Fruit fly (Drosophila melanogaster) whole organism, embryonic: ENCODE measurements around the gene e.

ENCODE experiments used
- Atf6 ChIP-seq: fragments of 200-800 bp; sonication (Bioruptor generic); IDR thresholded peaks from 2 replicates; pipeline ENCODE4 v1.3.6; 2022; ENCODE audit warnings: missing biosample characterization, missing genetic modification characterization
- Awh ChIP-seq: fragments of 200-800 bp; sonication (Bioruptor generic); IDR thresholded peaks from 2 replicates; pipeline ENCODE4, ENCODE4 v1.3.6; 2022; ENCODE audit warnings: missing biosample characterization, missing genetic modification characterization
- Blimp-1 ChIP-seq: fragments of 200-800 bp; sonication (Bioruptor generic); optimal IDR thresholded peaks from 3 replicates; lab custom pipeline; 2018; ENCODE audit warnings: missing biosample characterization, missing genetic modification characterization, mild to moderate bottlenecking, moderate library complexity, missing genetic modification reagents
- CG10267 ChIP-seq: fragments of 200-800 bp; sonication (Bioruptor generic); optimal IDR thresholded peaks from 2 replicates; lab custom pipeline; 2018; ENCODE audit warnings: missing biosample characterization, mild to moderate bottlenecking, missing genetic modification characterization, moderate library complexity
- CG12236 ChIP-seq: fragments of 200-800 bp; sonication (Bioruptor generic); optimal IDR thresholded peaks from 2 replicates; lab custom pipeline; 2016; ENCODE audit warnings: missing biosample characterization, missing genetic modification characterization
- CG13624 ChIP-seq: fragments of 200-800 bp; sonication (Bioruptor generic); optimal IDR thresholded peaks from 2 replicates; lab custom pipeline; 2016; ENCODE audit warnings: missing biosample characterization, missing genetic modification characterization
- CG17361 ChIP-seq: fragments of 200-800 bp; sonication (Bioruptor generic); IDR thresholded peaks from 3 replicates; pipeline ENCODE4 v1.3.6; 2022; ENCODE audit warnings: missing biosample characterization, missing genetic modification characterization
- CG17829 ChIP-seq: fragments of 200-800 bp; optimal IDR thresholded peaks from 2 replicates; lab custom pipeline; 2019; ENCODE audit warnings: missing biosample characterization, mild to moderate bottlenecking, missing genetic modification characterization, moderate library complexity
- CG1792 ChIP-seq: fragments of 200-800 bp; sonication (Bioruptor generic); optimal IDR thresholded peaks from 2 replicates; lab custom pipeline; 2016; ENCODE audit warnings: missing biosample characterization, missing genetic modification characterization
- CG2116 ChIP-seq: fragments of 200-800 bp; sonication (Bioruptor generic); optimal IDR thresholded peaks from 3 replicates; lab custom pipeline; 2018; ENCODE audit warnings: missing biosample characterization, mild to moderate bottlenecking, missing genetic modification characterization
- CG2129 ChIP-seq: fragments of 200-800 bp; sonication (Bioruptor generic); IDR thresholded peaks from 2 replicates; pipeline ENCODE4 v1.3.6; 2022; ENCODE audit warnings: missing biosample characterization, missing genetic modification characterization; ENCODE audit not compliant: partially characterized antibody
- CG2889 ChIP-seq: fragments of 200-800 bp; sonication (Bioruptor generic); IDR thresholded peaks from 3 replicates; pipeline ENCODE4 v1.3.6; 2022; ENCODE audit warnings: missing biosample characterization, missing genetic modification characterization
- CG30020 ChIP-seq: fragments of 200-800 bp; optimal IDR thresholded peaks from 2 replicates; lab custom pipeline; 2019; ENCODE audit warnings: missing biosample characterization, mild to moderate bottlenecking, missing genetic modification characterization, moderate library complexity
- CG34376 ChIP-seq: fragments of 200-800 bp; sonication (Bioruptor generic); optimal IDR thresholded peaks from 2 replicates; lab custom pipeline; 2018; ENCODE audit warnings: missing biosample characterization, mild to moderate bottlenecking, missing genetic modification characterization
- CG42726 ChIP-seq: fragments of 200-800 bp; sonication (Bioruptor generic); IDR thresholded peaks from 2 replicates; pipeline ENCODE4 v1.3.6; 2022; ENCODE audit warnings: missing biosample characterization, missing genetic modification characterization; ENCODE audit not compliant: partially characterized antibody
- CG4820 ChIP-seq: fragments of 200-800 bp; sonication (Bioruptor generic); optimal IDR thresholded peaks from 3 replicates; lab custom pipeline; 2016; ENCODE audit warnings: missing biosample characterization, missing genetic modification characterization
- CG4854 ChIP-seq: fragments of 200-800 bp; sonication (Bioruptor generic); optimal IDR thresholded peaks from 2 replicates; lab custom pipeline; 2016; ENCODE audit warnings: missing biosample characterization, missing genetic modification characterization, inconsistent platforms
- CG7271 ChIP-seq: fragments of 200-800 bp; sonication (Bioruptor generic); optimal IDR thresholded peaks from 2 replicates; lab custom pipeline; 2018; ENCODE audit warnings: missing biosample characterization, mild to moderate bottlenecking, missing genetic modification characterization, moderate library complexity
- CG7745 ChIP-seq: fragments of 200-800 bp; sonication (Bioruptor generic); optimal IDR thresholded peaks from 2 replicates; lab custom pipeline; 2018; ENCODE audit warnings: missing biosample characterization, mild to moderate bottlenecking, missing genetic modification characterization, moderate library complexity
- CG8089 ChIP-seq: fragments of 200-800 bp; sonication (Bioruptor generic); optimal IDR thresholded peaks from 3 replicates; lab custom pipeline; 2016; ENCODE audit warnings: missing biosample characterization, missing genetic modification characterization
- CG9215 ChIP-seq: fragments of 200-800 bp; sonication (Bioruptor generic); IDR thresholded peaks from 2 replicates; pipeline ENCODE4 v1.3.6; 2022; ENCODE audit warnings: missing biosample characterization, missing genetic modification characterization
- Dek ChIP-seq: fragments of 200-800 bp; sonication (Bioruptor generic); optimal IDR thresholded peaks from 3 replicates; lab custom pipeline; 2019; ENCODE audit warnings: missing biosample characterization, mild to moderate bottlenecking, missing genetic modification characterization, moderate library complexity
- Doc2 ChIP-seq: fragments of 200-800 bp; sonication (Bioruptor generic); IDR thresholded peaks from 2 replicates; pipeline ENCODE4 v1.3.6; 2022; ENCODE audit warnings: missing biosample characterization, missing genetic modification characterization
- Dp ChIP-seq: fragments of 200-800 bp; sonication (Bioruptor generic); optimal IDR thresholded peaks from 2 replicates; lab custom pipeline; 2018; ENCODE audit warnings: missing biosample characterization, mild to moderate bottlenecking, missing genetic modification characterization, moderate library complexity
- E2f2 ChIP-seq: fragments of 200-800 bp; sonication (Bioruptor generic); IDR thresholded peaks from 2 replicates; pipeline ENCODE4 v1.3.6; 2022; ENCODE audit warnings: missing biosample characterization, missing genetic modification characterization
- Hr3 ChIP-seq: fragments of 200-800 bp; sonication (Bioruptor generic); optimal IDR thresholded peaks from 3 replicates; lab custom pipeline; 2016; ENCODE audit warnings: missing biosample characterization, missing genetic modification characterization
- Nf-YB ChIP-seq: fragments of 200-800 bp; sonication (Bioruptor generic); optimal IDR thresholded peaks from 3 replicates; lab custom pipeline; 2019; ENCODE audit warnings: missing biosample characterization, mild to moderate bottlenecking, missing genetic modification characterization, moderate library complexity
- Ravus ChIP-seq: fragments of 200-800 bp; sonication (Bioruptor generic); IDR thresholded peaks from 2 replicates; pipeline ENCODE4 v1.3.6; 2022; ENCODE audit warnings: missing biosample characterization, missing genetic modification characterization
- Sry-β ChIP-seq: fragments of 200-800 bp; sonication (Bioruptor generic); optimal IDR thresholded peaks from 2 replicates; lab custom pipeline; 2018; ENCODE audit warnings: missing biosample characterization, mild to moderate bottlenecking, missing genetic modification characterization, moderate library complexity
- YL-1 ChIP-seq: fragments of 200-800 bp; sonication (Bioruptor generic); optimal IDR thresholded peaks from 3 replicates; lab custom pipeline; 2017; ENCODE audit warnings: missing biosample characterization, mild to moderate bottlenecking, missing genetic modification characterization
- ap ChIP-seq: fragments of 200-800 bp; sonication (Bioruptor generic); IDR thresholded peaks from 2 replicates; pipeline ENCODE4 v1.3.6; 2022; ENCODE audit warnings: missing biosample characterization, missing genetic modification characterization
- ci ChIP-seq: fragments of 200-800 bp; sonication (Bioruptor generic); IDR thresholded peaks from 3 replicates; pipeline ENCODE4 v1.3.6; 2022; ENCODE audit warnings: missing biosample characterization, missing genetic modification characterization
- da ChIP-seq: fragments of 200-800 bp; sonication (Bioruptor generic); optimal IDR thresholded peaks from 2 replicates; lab custom pipeline; 2016; ENCODE audit warnings: missing biosample characterization, missing genetic modification characterization
- dati ChIP-seq: fragments of 200-800 bp; sonication (Bioruptor generic); IDR thresholded peaks from 2 replicates; pipeline ENCODE4 v1.3.6; 2022; ENCODE audit warnings: missing biosample characterization, missing genetic modification characterization
- en ChIP-seq: fragments of 200-800 bp; sonication (Bioruptor generic); optimal IDR thresholded peaks from 2 replicates; lab custom pipeline; 2016; ENCODE audit warnings: missing biosample characterization, missing genetic modification characterization
- fd96Cb ChIP-seq: fragments of 200-800 bp; sonication (Bioruptor generic); optimal IDR thresholded peaks from 2 replicates; lab custom pipeline; 2018; ENCODE audit warnings: missing biosample characterization, mild to moderate bottlenecking, missing genetic modification characterization, moderate library complexity
- gcm2 ChIP-seq: fragments of 200-800 bp; sonication (Bioruptor generic); optimal IDR thresholded peaks from 2 replicates; lab custom pipeline; 2016; ENCODE audit warnings: missing biosample characterization, missing genetic modification characterization
- gro ChIP-seq: fragments of 200-800 bp; sonication (Bioruptor generic); optimal IDR thresholded peaks from 2 replicates; lab custom pipeline; 2016; ENCODE audit warnings: missing biosample characterization, missing genetic modification characterization
- klu ChIP-seq: fragments of 200-800 bp; sonication (Bioruptor generic); IDR thresholded peaks from 2 replicates; pipeline ENCODE4 v1.3.6; 2022; ENCODE audit warnings: missing biosample characterization, missing genetic modification characterization
- lilli ChIP-seq: fragments of 200-800 bp; sonication (Bioruptor generic); optimal IDR thresholded peaks from 3 replicates; lab custom pipeline; 2016; ENCODE audit warnings: missing biosample characterization, missing genetic modification characterization
- lov ChIP-seq, 2 experiments: fragments of 200-800 bp in 1 of 2; fragments of >200 bp in 1 of 2; sonication (Bioruptor generic) in 1 of 2; IDR thresholded peaks in 1 of 2; optimal IDR thresholded peaks in 1 of 2; 2 replicates in 1 of 2; 3 replicates in 1 of 2; pipeline versions ENCODE4 v1.3.6 to Lab custom; 2017 to 2022; ENCODE audit warnings: missing biosample characterization in 1 of 2, missing genetic modification characterization in 1 of 2
- nerfin-1 ChIP-seq: fragments of 200-800 bp; sonication (Bioruptor generic); optimal IDR thresholded peaks from 3 replicates; lab custom pipeline; 2019; ENCODE audit warnings: missing biosample characterization, mild to moderate bottlenecking, missing genetic modification characterization, moderate library complexity
- onecut ChIP-seq: fragments of 200-800 bp; sonication (Bioruptor generic); IDR thresholded peaks from 2 replicates; pipeline ENCODE4 v1.3.6; 2022; ENCODE audit warnings: missing biosample characterization, missing genetic modification characterization
- rib ChIP-seq: fragments of 200-800 bp; sonication (Bioruptor generic); IDR thresholded peaks from 2 replicates; pipeline ENCODE4 v1.3.6; 2022; ENCODE audit warnings: missing biosample characterization, missing genetic modification characterization
- scrt ChIP-seq: fragments of 200-800 bp; sonication (Bioruptor generic); optimal IDR thresholded peaks from 2 replicates; lab custom pipeline; 2018; ENCODE audit warnings: missing biosample characterization, mild to moderate bottlenecking, missing genetic modification characterization, moderate library complexity
- sd ChIP-seq: fragments of 200-800 bp; sonication (Bioruptor generic); optimal IDR thresholded peaks from 3 replicates; lab custom pipeline; 2018; ENCODE audit warnings: missing biosample characterization, mild to moderate bottlenecking, missing genetic modification characterization, moderate library complexity
- sob ChIP-seq: fragments of 200-800 bp; sonication (Bioruptor generic); IDR thresholded peaks from 2 replicates; pipeline ENCODE4 v1.3.6; 2022; ENCODE audit warnings: missing biosample characterization, missing genetic modification characterization
- trh ChIP-seq: fragments of 200-800 bp; sonication (Bioruptor generic); optimal IDR thresholded peaks from 2 replicates; lab custom pipeline; 2016; ENCODE audit warnings: missing biosample characterization, missing genetic modification characterization
- z ChIP-seq: fragments of 200-800 bp; sonication (Bioruptor generic); IDR thresholded peaks from 3 replicates; pipeline ENCODE4 v1.3.6; 2022; ENCODE audit warnings: missing biosample characterization, missing genetic modification characterization
- zen2 ChIP-seq: fragments of 200-800 bp; sonication (Bioruptor generic); IDR thresholded peaks from 3 replicates; pipeline ENCODE4 v1.3.6; 2022; ENCODE audit warnings: missing biosample characterization, missing genetic modification characterization; ENCODE audit not compliant: partially characterized antibody

e gene

dm6 chr3R:21223453-21224057 lies 13.4 kb downstream of the e start, which contains the start of the genes CG3337 and Nelf-A (continued):
- TF ChIP-seq CG1792: peak; percentile 71
- peak; percentile 94 for TF ChIP-seq CG42726 (GFP tag; lab: Robert Waterston, UW)
- TF ChIP-seq CG4854 (GFP tag; lab: Kevin White, UChicago): peak; percentile 48
- no peak for TF ChIP-seq lov (optimal IDR thresholded peaks at IDR 0.05; lab: Kevin White, UChicago)
- 0 out of 3 replicates have a peak, but pooled peaks have one; percentile 52 for TF ChIP-seq lov (GFP tag; IDR thresholded peaks at IDR 0.05; lab: Robert Waterston, UW)
- peak; percentile 27 for TF ChIP-seq en (GFP tag; lab: Kevin White, UChicago)
- 0 out of 2 replicates have a peak, but pooled peaks have one; percentile 26 for TF ChIP-seq Atf6 (GFP tag; lab: Robert Waterston, UW)
- no peak for TF ChIP-seq ap (GFP tag; lab: Robert Waterston, UW)
- TF ChIP-seq CG9215 (GFP tag; lab: Robert Waterston, UW): peak; percentile 54; the same call in 1 of the 2 replicates
- TF ChIP-seq z (GFP tag; lab: Robert Waterston, UW): no peak
- TF ChIP-seq CG17361 (GFP tag; lab: Robert Waterston, UW): no peak; the same call in 2 of the 3 replicates
- no peak for TF ChIP-seq CG7745 (tag; lab: Kevin White, UChicago)
- peak; percentile 97 for TF ChIP-seq CG10267
- TF ChIP-seq CG13624: peak; percentile 87
- peak; percentile 59 for TF ChIP-seq CG4820 (GFP tag; lab: Kevin White, UChicago)
- peak; percentile 8 for TF ChIP-seq CG12236 (GFP tag; lab: Kevin White, UChicago)
- TF ChIP-seq lilli (GFP tag; lab: Kevin White, UChicago): peak; percentile 86
- no peak for TF ChIP-seq CG30020 (tag; lab: Kevin White, UChicago)
- no peak for TF ChIP-seq sd (tag; lab: Kevin White, UChicago)
- no peak for TF ChIP-seq Dek (tag; lab: Kevin White, UChicago)
- no peak for TF ChIP-seq Ravus (GFP tag; lab: Robert Waterston, UW)
- peak; percentile 82 for TF ChIP-seq rib (GFP tag; lab: Robert Waterston, UW)
- TF ChIP-seq Awh: no peak
- TF ChIP-seq fd96Cb: peak; percentile 9
- peak; percentile 75 for TF ChIP-seq CG8089 (GFP tag; lab: Kevin White, UChicago)
- no peak for TF ChIP-seq dati (GFP tag; lab: Robert Waterston, UW)
- TF ChIP-seq Nf-YB (GFP tag; lab: Kevin White, UChicago): no peak
- peak; percentile 68 for TF ChIP-seq E2f2
- no peak for TF ChIP-seq trh (GFP tag; lab: Kevin White, UChicago)
- peak; percentile 74 for TF ChIP-seq zen2 (GFP tag; lab: Robert Waterston, UW)
- peak; percentile 54 for TF ChIP-seq CG17829
- TF ChIP-seq Dp (GFP tag; lab: Kevin White, UChicago): peak; percentile 59
- TF ChIP-seq Sry-β (GFP tag; lab: Kevin White, UChicago): no peak
- no peak for TF ChIP-seq CG2129
- TF ChIP-seq CG2889 (GFP tag; lab: Robert Waterston, UW): 0 out of 3 replicates have a peak, but pooled peaks have one; percentile 34
- TF ChIP-seq onecut: peak; percentile 64
- peak; percentile 69 for TF ChIP-seq CG2116
- peak; percentile 56 for TF ChIP-seq nerfin-1 (tag; lab: Kevin White, UChicago)
- TF ChIP-seq sob (GFP tag; lab: Robert Waterston, UW): peak; percentile 88
- TF ChIP-seq CG7271 (tag; lab: Kevin White, UChicago): peak; percentile 40
- TF ChIP-seq CG34376 (GFP tag; lab: Kevin White, UChicago): peak; percentile 61
- TF ChIP-seq scrt (GFP tag; lab: Kevin White, UChicago): no peak
- peak; percentile 40 for TF ChIP-seq da (GFP tag; lab: Kevin White, UChicago)
- TF ChIP-seq YL-1 (GFP tag; lab: Kevin White, UChicago): peak; percentile 97
- no peak for TF ChIP-seq Doc2 (GFP tag; lab: Robert Waterston, UW)
- peak; percentile 84 for TF ChIP-seq ci (GFP tag; lab: Robert Waterston, UW)
- peak; percentile 50 for TF ChIP-seq Hr3 (GFP tag; lab: Kevin White, UChicago)
- no peak for TF ChIP-seq Blimp-1 (GFP tag; lab: Kevin White, UChicago)
- peak; percentile 42 for TF ChIP-seq gcm2 (GFP tag; lab: Kevin White, UChicago)
- TF ChIP-seq gro (GFP tag; lab: Kevin White, UChicago): peak; percentile 89
- no peak for TF ChIP-seq klu (GFP tag; lab: Robert Waterston, UW)
